Worm (Caenorhabditis elegans): ENCODE data around the gene C08E3.1.
"Not testable (repeated sequence)": the region's sequence is repeated elsewhere in the genome, so short reads cannot be mapped to it uniquely, and the experiment has no call there.

The C08E3.1 gene

ce11 chrII:1633490-1633889, at the start of gene C08E3.1:
TSS of gene C08E3.1 (plus strand) at chrII:1633790.
- TF ChIP-seq crh-2, elt-1, aly-2 (tag; optimal IDR thresholded peaks at IDR 0.05): not testable (repeated sequence)

- TF ChIP-seq nhr-129 (tag; optimal IDR thresholded peaks at IDR 0.05) (no peak), nhr-23 (tag; optimal IDR thresholded peaks at IDR 0.05) (no peak), nhr-11 (tag; optimal IDR thresholded peaks at IDR 0.05) (no peak), nhr-77 (tag; optimal IDR thresholded peaks at IDR 0.05) (no peak), snpc-4 (tag; optimal IDR thresholded peaks at IDR 0.05) (no peak), lin-39 (tag; optimal IDR thresholded peaks at IDR 0.05) (no peak), ceh-82 (tag; optimal IDR thresholded peaks at IDR 0.05) (no peak), gmeb-1 (tag; optimal IDR thresholded peaks at IDR 0.05) (no peak), alr-1 (tag; optimal IDR thresholded peaks at IDR 0.05) (no peak), dmd-4 (tag; optimal IDR thresholded peaks at IDR 0.05) (no peak), lin-13 (GFP tag; optimal IDR thresholded peaks at IDR 0.05) (no peak), skn-1 (tag; optimal IDR thresholded peaks at IDR 0.05) (no peak), elt-3 (tag; optimal IDR thresholded peaks at IDR 0.05) (no peak)
Observed at ce11 chrII:1584140-1584539, 49.5 kb upstream of the C08E3.1 start, which contains the start of gene clec-21. TSS of gene clec-21 (minus strand) at chrII:1584240.

ce11 chrII:1586305-1586704, 47.3 kb upstream of the C08E3.1 start, which contains the start of gene T07H3.8:
TSS of gene T07H3.8 (plus strand) at chrII:1586605.
- TF ChIP-seq nhr-25 (tag; optimal IDR thresholded peaks at IDR 0.05) (no peak), gmeb-1 (tag; optimal IDR thresholded peaks at IDR 0.05) (no peak)

- TF ChIP-seq sma-3 (GFP tag; optimal IDR thresholded peaks at IDR 0.05), result no peak
- no peak for TF ChIP-seq zag-1 (tag; optimal IDR thresholded peaks at IDR 0.05)
- TF ChIP-seq aly-2 (tag; optimal IDR thresholded peaks at IDR 0.05), result no peak
- no peak for TF ChIP-seq nhr-11 (tag; optimal IDR thresholded peaks at IDR 0.05)
- TF ChIP-seq F13H6.1 (tag; optimal IDR thresholded peaks at IDR 0.05), result no peak
- TF ChIP-seq peb-1 (tag; optimal IDR thresholded peaks at IDR 0.05), result no peak
- TF ChIP-seq Y55F3AM.14 (GFP tag; optimal IDR thresholded peaks at IDR 0.05), result no peak
- no peak for TF ChIP-seq nhr-10 (tag; optimal IDR thresholded peaks at IDR 0.05)
- no peak for TF ChIP-seq nhr-129 (tag; optimal IDR thresholded peaks at IDR 0.05)
- no peak for TF ChIP-seq nhr-6 (tag; optimal IDR thresholded peaks at IDR 0.05)
- TF ChIP-seq ztf-11 (tag; optimal IDR thresholded peaks at IDR 0.05), result no peak
- TF ChIP-seq mab-5 (tag; optimal IDR thresholded peaks at IDR 0.05), result no peak
- no peak for TF ChIP-seq sem-4 (tag; optimal IDR thresholded peaks at IDR 0.05)
- no peak for TF ChIP-seq nhr-77 (tag; optimal IDR thresholded peaks at IDR 0.05)
- TF ChIP-seq ztf-1 (GFP tag; conservative IDR thresholded peaks at IDR 0.05), result no peak
- TF ChIP-seq unc-55 (GFP tag; optimal IDR thresholded peaks at IDR 0.05), result no peak
- no peak for TF ChIP-seq blmp-1 (tag; optimal IDR thresholded peaks at IDR 0.05; ENCODE audit: insufficient read depth)
- TF ChIP-seq ZK546.5 (tag; optimal IDR thresholded peaks at IDR 0.05), result no peak
- TF ChIP-seq lin-13 (GFP tag; optimal IDR thresholded peaks at IDR 0.05), result no peak
Observed at ce11 chrII:1589845-1590244, 43.7 kb upstream of the C08E3.1 start, which contains the start of gene T07H3.7. TSS of gene T07H3.7 (minus strand) at chrII:1589945.

ce11 chrII:1595137-1595536, 38.5 kb upstream of the C08E3.1 start, which contains the start of gene clec-20:
TSS of gene clec-20 (minus strand) at chrII:1595237.
- TF ChIP-seq egl-27 (tag; optimal IDR thresholded peaks at IDR 0.05) (no peak), mdl-1 (tag; optimal IDR thresholded peaks at IDR 0.05) (no peak), peb-1 (tag; optimal IDR thresholded peaks at IDR 0.05) (no peak), dmd-4 (tag; optimal IDR thresholded peaks at IDR 0.05) (no peak), R02D3.7 (tag; optimal IDR thresholded peaks at IDR 0.05) (no peak), blmp-1 (tag; optimal IDR thresholded peaks at IDR 0.05; ENCODE audit: insufficient read depth) (no peak), unc-55 (GFP tag; optimal IDR thresholded peaks at IDR 0.05) (no peak), sem-4 (tag; optimal IDR thresholded peaks at IDR 0.05) (no peak), mbf-1 (tag; optimal IDR thresholded peaks at IDR 0.05) (no peak), snpc-4 (tag; optimal IDR thresholded peaks at IDR 0.05) (no peak), nhr-23 (tag; optimal IDR thresholded peaks at IDR 0.05) (no peak), elt-3 (tag; optimal IDR thresholded peaks at IDR 0.05) (no peak), ama-1 (optimal IDR thresholded peaks at IDR 0.05) (no peak), nhr-12 (tag; optimal IDR thresholded peaks at IDR 0.05) (no peak), nhr-237 (tag; optimal IDR thresholded peaks at IDR 0.05) (no peak), lsy-2 (tag; optimal IDR thresholded peaks at IDR 0.05) (no peak)

All from whole organism, L2 larva.